Worm (Caenorhabditis elegans) whole organism, midembryonic: ENCODE measurements around the gene gcy-12.

ENCODE experiments used
- T22C8.4 ChIP-seq: fragments of 200-800 bp; sonication (Bioruptor generic); IDR thresholded peaks from 2 replicates; pipeline ENCODE4 v1.3.6; 2022; ENCODE audit warnings: missing genetic modification characterization, missing compliant biosample characterization
- cog-1 ChIP-seq: sonication (generic microtip); optimal IDR thresholded peaks from 2 replicates; lab custom pipeline; 2016; ENCODE audit warnings: missing genetic modification characterization, missing compliant biosample characterization
- flt-1 ChIP-seq: fragments of 200-800 bp; sonication (Bioruptor generic); IDR thresholded peaks from 2 replicates; pipeline ENCODE4 v1.3.6; 2022; ENCODE audit warnings: missing genetic modification characterization, missing compliant biosample characterization
- klf-2 ChIP-seq: fragments of 200-800 bp; sonication (Bioruptor generic); conservative IDR thresholded peaks from 2 replicates; pipeline ENCODE4 v1.3.6; 2022; ENCODE audit warnings: missing genetic modification reagents, missing genetic modification characterization, missing compliant biosample characterization
- med-1 ChIP-seq: sonication (generic microtip); optimal IDR thresholded peaks from 2 replicates; lab custom pipeline; 2017; ENCODE audit warnings: missing genetic modification characterization, mild to moderate bottlenecking, missing compliant biosample characterization, antibody characterized with exemption, missing genetic modification reagents; ENCODE audit not compliant: insufficient read depth
- ref-1 ChIP-seq: fragments of 200-800 bp; sonication (Bioruptor generic); conservative IDR thresholded peaks from 2 replicates; pipeline ENCODE4 v1.3.6; 2022; ENCODE audit warnings: missing genetic modification reagents, missing genetic modification characterization, missing compliant biosample characterization
- tab-1 ChIP-seq: fragments of 200-800 bp; sonication (Bioruptor generic); IDR thresholded peaks from 2 replicates; pipeline ENCODE4 v1.3.6; 2022; ENCODE audit warnings: missing genetic modification characterization, missing compliant biosample characterization
- ztf-23 ChIP-seq: fragments of 200-800 bp; sonication (Bioruptor generic); IDR thresholded peaks from 2 replicates; pipeline ENCODE4 v1.3.6; 2022; ENCODE audit warnings: missing genetic modification reagents, missing genetic modification characterization, missing compliant biosample characterization
- ztf-29 ChIP-seq: fragments of 200-800 bp; sonication (Bioruptor generic); IDR thresholded peaks from 2 replicates; pipeline ENCODE4 v1.3.6; 2022; ENCODE audit warnings: missing genetic modification reagents, missing genetic modification characterization, missing compliant biosample characterization

DNA sequence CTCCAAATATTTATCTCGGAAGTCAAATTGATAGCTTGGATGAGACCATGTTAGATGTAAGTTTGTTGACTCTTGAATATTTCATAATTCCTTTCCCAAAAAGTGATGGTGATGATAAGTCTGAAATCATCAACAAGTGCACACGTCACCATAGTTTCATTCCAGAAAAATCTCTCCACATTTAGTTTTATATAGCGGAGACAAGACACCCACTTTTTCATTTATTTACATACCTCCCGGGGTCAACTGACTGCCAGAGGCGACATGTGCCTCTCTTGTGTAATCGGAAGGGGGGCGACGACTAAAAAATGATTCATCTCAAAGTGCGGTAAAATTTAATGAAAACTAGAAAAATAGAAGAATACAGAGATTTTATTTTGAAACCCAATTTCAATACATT, 26.5 kb downstream of the gcy-12 start:
- no peak for TF ChIP-seq tab-1 (GFP tag; lab: Robert Waterston, UW)
- no peak for TF ChIP-seq flt-1 (GFP tag; lab: Robert Waterston, UW)
- TF ChIP-seq ref-1 (GFP tag; lab: Robert Waterston, UW), result no peak
- no peak for TF ChIP-seq ztf-29 (GFP tag; lab: Robert Waterston, UW)
- TF ChIP-seq T22C8.4 (GFP tag; lab: Robert Waterston, UW), result no peak
- TF ChIP-seq ztf-23, result no peak
- TF ChIP-seq med-1, result no peak
- no peak for TF ChIP-seq cog-1
- no peak for TF ChIP-seq klf-2
